Worm (Caenorhabditis elegans) whole organism, late embryonic: Measurements from ENCODE around the gene str-52.

Experiments
- C08G9.2 ChIP-seq: sonication (generic microtip); optimal IDR thresholded peaks from 2 replicates; lab custom pipeline; 2016; ENCODE audit warnings: mild to moderate bottlenecking, missing genetic modification characterization, moderate library complexity, missing compliant biosample characterization
- C38D4.7 ChIP-seq: fragments of 200-800 bp; sonication (Bioruptor generic); optimal IDR thresholded peaks from 2 replicates; lab custom pipeline; 2018; ENCODE audit warnings: mild to moderate bottlenecking, missing genetic modification characterization, moderate library complexity, missing compliant biosample characterization
- F13H6.1 ChIP-seq: sonication (generic microtip); optimal IDR thresholded peaks from 2 replicates; lab custom pipeline; 2016; ENCODE audit warnings: missing genetic modification characterization, missing compliant biosample characterization
- K09A11.1 ChIP-seq: sonication (generic microtip); optimal IDR thresholded peaks from 2 replicates; lab custom pipeline; 2017; ENCODE audit warnings: antibody characterized with exemption, mild to moderate bottlenecking, missing genetic modification characterization, missing compliant biosample characterization; ENCODE audit not compliant: insufficient read depth
- T23F11.4 ChIP-seq: fragments of 200-800 bp; sonication (Bioruptor generic); optimal IDR thresholded peaks from 2 replicates; lab custom pipeline; 2018; ENCODE audit warnings: mild to moderate bottlenecking, missing genetic modification characterization, missing compliant biosample characterization
- Y22D7AL.16 ChIP-seq: sonication (generic microtip); optimal IDR thresholded peaks from 2 replicates; lab custom pipeline; 2016; ENCODE audit warnings: missing genetic modification characterization, missing compliant biosample characterization
- ahr-1 ChIP-seq: sonication (generic microtip); optimal IDR thresholded peaks from 2 replicates; lab custom pipeline; 2016; ENCODE audit warnings: missing genetic modification characterization, missing compliant biosample characterization
- ceh-14 ChIP-seq: sonication (generic microtip); optimal IDR thresholded peaks from 2 replicates; lab custom pipeline; 2016; ENCODE audit warnings: missing genotype, missing genetic modification characterization, missing compliant biosample characterization
- ceh-18 ChIP-seq: sonication (generic microtip); optimal IDR thresholded peaks from 2 replicates; lab custom pipeline; 2016; ENCODE audit warnings: missing genetic modification characterization, missing compliant biosample characterization
- ceh-2 ChIP-seq: sonication (generic microtip); optimal IDR thresholded peaks from 2 replicates; lab custom pipeline; 2016; ENCODE audit warnings: missing genotype, missing genetic modification characterization, missing compliant biosample characterization
- ceh-30 ChIP-seq: fragments of 150-350 bp; optimal IDR thresholded peaks from 2 replicates; lab custom pipeline; 2014; ENCODE audit warnings: missing biosample characterization, missing genetic modification characterization
- ceh-31 ChIP-seq: sonication (generic microtip); optimal IDR thresholded peaks from 2 replicates; lab custom pipeline; 2016; ENCODE audit warnings: missing genetic modification characterization, missing compliant biosample characterization
- ceh-34 ChIP-seq: sonication (generic microtip); optimal IDR thresholded peaks from 2 replicates; lab custom pipeline; 2016; ENCODE audit warnings: mild to moderate bottlenecking, missing genetic modification characterization, missing compliant biosample characterization
- ceh-9 ChIP-seq: sonication (generic microtip); optimal IDR thresholded peaks from 2 replicates; lab custom pipeline; 2016; ENCODE audit warnings: mild to moderate bottlenecking, missing genetic modification characterization, inconsistent platforms, missing compliant biosample characterization
- che-1 ChIP-seq: sonication (generic microtip); optimal IDR thresholded peaks from 2 replicates; lab custom pipeline; 2016; ENCODE audit warnings: mild to moderate bottlenecking, missing genetic modification characterization, missing compliant biosample characterization
- dmd-4 ChIP-seq: sonication (generic microtip); optimal IDR thresholded peaks from 2 replicates; lab custom pipeline; 2016; ENCODE audit warnings: borderline replicate concordance, missing genetic modification characterization, missing compliant biosample characterization
- dve-1 ChIP-seq: sonication (generic microtip); optimal IDR thresholded peaks from 2 replicates; lab custom pipeline; 2017; ENCODE audit warnings: antibody characterized with exemption, mild to moderate bottlenecking, missing genetic modification characterization, missing compliant biosample characterization
- elt-4 ChIP-seq: sonication (generic microtip); optimal IDR thresholded peaks from 2 replicates; lab custom pipeline; 2016; ENCODE audit warnings: missing genetic modification characterization, missing compliant biosample characterization
- ets-4 ChIP-seq: sonication (generic microtip); optimal IDR thresholded peaks from 2 replicates; lab custom pipeline; 2016; ENCODE audit warnings: missing genetic modification characterization, missing compliant biosample characterization
- eyg-1 ChIP-seq: sonication (generic microtip); optimal IDR thresholded peaks from 2 replicates; lab custom pipeline; 2016; ENCODE audit warnings: missing genotype, missing genetic modification characterization, missing compliant biosample characterization
- fkh-10 ChIP-seq: fragments of 150-350 bp; optimal IDR thresholded peaks from 2 replicates; lab custom pipeline; 2014; ENCODE audit warnings: missing biosample characterization, missing genetic modification reagents, missing genetic modification characterization
- fkh-6 ChIP-seq: sonication (generic microtip); optimal IDR thresholded peaks from 2 replicates; lab custom pipeline; 2016; ENCODE audit warnings: missing genetic modification characterization, missing compliant biosample characterization
- hlh-13 ChIP-seq: fragments of 200-800 bp; sonication (Bioruptor generic); optimal IDR thresholded peaks from 2 replicates; lab custom pipeline; 2018; ENCODE audit warnings: mild to moderate bottlenecking, missing genetic modification characterization, missing compliant biosample characterization
- hlh-8 ChIP-seq: sonication (generic microtip); optimal IDR thresholded peaks from 2 replicates; lab custom pipeline; 2016; ENCODE audit warnings: missing genotype, missing genetic modification characterization, missing compliant biosample characterization
- mec-3 ChIP-seq: sonication (generic microtip); optimal IDR thresholded peaks from 2 replicates; lab custom pipeline; 2016; ENCODE audit warnings: borderline replicate concordance, missing genetic modification characterization, missing compliant biosample characterization
- nfya-1 ChIP-seq: sonication (generic microtip); optimal IDR thresholded peaks from 2 replicates; lab custom pipeline; 2017; ENCODE audit warnings: missing genetic modification characterization, mild to moderate bottlenecking, missing compliant biosample characterization, antibody characterized with exemption, moderate library complexity
- npax-4 ChIP-seq: sonication (generic microtip); optimal IDR thresholded peaks from 2 replicates; lab custom pipeline; 2016; ENCODE audit warnings: missing genetic modification characterization, missing compliant biosample characterization
- odd-2 ChIP-seq: sonication (generic microtip); optimal IDR thresholded peaks from 2 replicates; lab custom pipeline; 2017; ENCODE audit warnings: antibody characterized with exemption, mild to moderate bottlenecking, missing genetic modification characterization, missing compliant biosample characterization
- pat-9 ChIP-seq: fragments of 200-800 bp; sonication (Bioruptor generic); optimal IDR thresholded peaks from 2 replicates; lab custom pipeline; 2018; ENCODE audit warnings: mild to moderate bottlenecking, missing genetic modification characterization, moderate library complexity, missing compliant biosample characterization
- pha-4 ChIP-seq: fragments of 150-350 bp; optimal IDR thresholded peaks from 2 replicates; lab custom pipeline; 2018; ENCODE audit warnings: missing biosample characterization, missing genetic modification reagents, missing genetic modification characterization
- ref-2 ChIP-seq: sonication (generic microtip); optimal IDR thresholded peaks from 2 replicates; lab custom pipeline; 2016; ENCODE audit warnings: missing genetic modification characterization, missing compliant biosample characterization
- rnt-1 ChIP-seq: sonication (generic microtip); optimal IDR thresholded peaks from 2 replicates; lab custom pipeline; 2016; ENCODE audit warnings: missing genetic modification characterization, missing compliant biosample characterization
- sox-2 ChIP-seq: fragments of 200-800 bp; sonication (Bioruptor generic); IDR thresholded peaks from 2 replicates; pipeline ENCODE4 v1.3.6; 2022; ENCODE audit warnings: missing genetic modification reagents, missing genetic modification characterization, missing compliant biosample characterization
- sox-4 ChIP-seq: sonication (generic microtip); optimal IDR thresholded peaks from 2 replicates; lab custom pipeline; 2017; ENCODE audit warnings: mild to moderate bottlenecking, missing genetic modification characterization, inconsistent platforms, missing compliant biosample characterization
- syd-9 ChIP-seq: sonication (generic microtip); optimal IDR thresholded peaks from 2 replicates; lab custom pipeline; 2016; ENCODE audit warnings: mild to moderate bottlenecking, missing genetic modification characterization, moderate library complexity, missing compliant biosample characterization
- zip-5 ChIP-seq: sonication (generic microtip); optimal IDR thresholded peaks from 2 replicates; lab custom pipeline; 2016; ENCODE audit warnings: missing genetic modification characterization, missing compliant biosample characterization
- ztf-16 ChIP-seq: sonication (generic microtip); optimal IDR thresholded peaks from 2 replicates; lab custom pipeline; 2017; ENCODE audit warnings: missing genetic modification characterization, missing compliant biosample characterization

Gene str-52

DNA sequence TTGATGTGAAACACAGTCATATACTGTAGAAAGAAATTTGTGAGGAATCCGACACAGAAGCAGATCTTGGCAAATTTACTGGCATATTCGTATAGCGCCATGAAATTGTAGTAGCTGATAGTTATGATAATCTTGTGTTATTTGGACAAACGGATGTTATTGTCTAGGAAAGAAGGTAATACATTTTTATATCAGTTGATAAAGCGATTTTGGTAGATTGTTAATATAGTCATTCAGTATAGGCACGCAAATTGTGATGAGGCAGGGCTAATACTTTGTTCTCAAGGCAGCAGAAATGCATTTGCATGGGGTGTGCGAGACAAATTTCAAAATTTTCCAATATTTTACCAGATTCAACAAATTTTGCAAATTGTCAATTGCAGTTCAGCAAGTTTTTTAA, at the start of gene str-52:
Gene str-52, minus strand, starts transcription at position 101 of the 400 bp plus-strand sequence.
- TF ChIP-seq fkh-6 (tag; lab: Kevin White, UChicago) (no peak), ceh-9 (no peak), eyg-1 (tag; lab: Kevin White, UChicago) (no peak)
- TF ChIP-seq, all 69 proteins: peak for 0

DNA sequence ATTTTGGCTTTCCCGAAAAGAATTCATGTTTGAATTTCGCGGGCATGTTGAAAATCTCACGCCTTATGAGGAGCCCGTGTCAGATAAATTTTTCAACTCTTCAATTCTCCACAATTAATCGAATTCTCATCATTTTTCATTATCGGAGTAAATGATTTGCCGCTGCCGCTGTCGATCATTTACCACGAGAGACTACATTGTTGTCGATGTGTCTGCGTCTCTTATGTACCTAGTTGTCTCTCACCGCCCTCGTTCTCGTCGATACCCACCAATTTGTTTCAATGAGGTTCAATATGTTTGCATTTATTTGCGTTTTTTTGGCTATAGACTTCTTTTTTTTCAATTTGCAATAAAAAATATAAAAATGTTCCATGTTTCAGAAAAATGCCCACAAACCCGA, 46.2 kb upstream of the str-52 start, which contains the start of gene nhr-13:
Gene nhr-13, plus strand, starts transcription at position 369 of the 400 bp plus-strand sequence.
- no peak for TF ChIP-seq sox-2 (GFP tag; lab: Robert Waterston, UW)
- TF ChIP-seq pat-9 (tag; lab: Kevin White, UChicago), result no peak
- no peak for TF ChIP-seq ceh-31
- no peak for TF ChIP-seq ztf-16
- no peak for TF ChIP-seq F13H6.1 (tag; lab: Kevin White, UChicago)
- no peak for TF ChIP-seq ceh-18 (tag; lab: Kevin White, UChicago)
- TF ChIP-seq pha-4 (tag; lab: Kevin White, UChicago), result no peak
- no peak for TF ChIP-seq fkh-10 (GFP tag; lab: Kevin White, UChicago)
- TF ChIP-seq C38D4.7 (GFP tag; lab: Kevin White, UChicago), result no peak
- TF ChIP-seq ceh-34 (tag; lab: Kevin White, UChicago), result no peak
- no peak for TF ChIP-seq hlh-8 (tag; lab: Kevin White, UChicago)
- TF ChIP-seq ahr-1 (tag; lab: Kevin White, UChicago), result no peak
- TF ChIP-seq ets-4 (tag; lab: Kevin White, UChicago), result no peak
- no peak for TF ChIP-seq mec-3 (tag; lab: Kevin White, UChicago)
- no peak for TF ChIP-seq ref-2 (tag; lab: Kevin White, UChicago)
- no peak for TF ChIP-seq dmd-4
- no peak for TF ChIP-seq hlh-13 (GFP tag; lab: Kevin White, UChicago)

DNA sequence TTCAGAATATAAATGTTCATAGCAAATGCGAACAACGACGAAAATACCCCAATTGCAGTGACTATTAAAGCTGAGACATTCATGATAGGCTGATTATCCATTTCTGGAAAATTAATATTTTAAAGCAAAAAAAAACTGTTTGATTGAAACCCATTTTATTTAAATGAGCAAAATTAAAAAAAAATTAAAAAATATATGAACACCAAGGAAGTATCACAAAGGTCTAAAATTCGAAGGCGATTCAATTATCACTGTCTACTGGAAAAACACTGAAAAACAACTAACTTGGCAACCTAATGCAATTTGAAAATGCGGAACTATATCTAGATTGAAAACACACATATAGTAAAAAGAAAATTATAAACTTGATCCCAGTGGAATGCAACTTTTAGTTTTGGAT, 45.2 kb upstream of the str-52 start, which contains the start of gene srbc-42:
Gene srbc-42, minus strand, starts transcription at position 101 of the 400 bp plus-strand sequence.
- TF ChIP-seq ceh-31 (no peak), zip-5 (tag; lab: Kevin White, UChicago) (no peak), nfya-1 (tag; lab: Kevin White, UChicago) (no peak), mec-3 (tag; lab: Kevin White, UChicago) (no peak), hlh-13 (GFP tag; lab: Kevin White, UChicago) (no peak), rnt-1 (no peak), ref-2 (tag; lab: Kevin White, UChicago) (no peak), dve-1 (tag; lab: Kevin White, UChicago) (no peak), sox-4 (tag; lab: Kevin White, UChicago) (no peak), odd-2 (tag; lab: Kevin White, UChicago) (no peak), C08G9.2 (no peak), K09A11.1 (tag; lab: Kevin White, UChicago) (no peak), T23F11.4 (GFP tag; lab: Kevin White, UChicago) (no peak), F13H6.1 (tag; lab: Kevin White, UChicago) (no peak), ceh-9 (no peak), ceh-18 (tag; lab: Kevin White, UChicago) (no peak), npax-4 (no peak), ceh-14 (no peak), Y22D7AL.16 (tag; lab: Kevin White, UChicago) (no peak)

DNA sequence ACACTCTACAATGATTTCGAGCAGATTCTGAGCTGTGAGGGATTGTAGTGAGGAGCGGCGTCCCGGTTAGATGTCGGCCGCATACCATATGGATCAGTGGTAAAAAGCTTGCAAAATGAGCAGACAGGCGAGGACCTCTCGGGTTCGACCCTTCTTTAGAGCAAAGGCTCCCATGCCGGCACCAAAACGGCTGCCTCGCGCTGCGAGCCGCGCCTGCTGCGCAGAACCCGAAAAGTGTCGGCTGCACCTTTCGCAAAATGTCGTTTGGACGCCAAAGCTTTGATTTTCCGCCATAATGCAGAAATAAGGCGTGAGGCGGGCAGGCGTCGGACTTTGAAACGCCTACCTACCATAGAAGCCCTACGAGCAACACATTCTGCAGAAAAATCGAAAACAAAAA, 44.4 kb upstream of the str-52 start:
- TF ChIP-seq ceh-30 (no peak), zip-5 (tag; lab: Kevin White, UChicago) (no peak), F13H6.1 (tag; lab: Kevin White, UChicago) (no peak), elt-4 (tag; lab: Kevin White, UChicago) (no peak), syd-9 (tag; lab: Kevin White, UChicago) (no peak), ref-2 (tag; lab: Kevin White, UChicago) (no peak), che-1 (tag; lab: Kevin White, UChicago) (no peak), ceh-2 (no peak)
- TF ChIP-seq, all 69 proteins: peak for 0
